Worm (Caenorhabditis elegans) whole organism, L1 larva: ENCODE results near the gene R07B1.8.

Experiments
- ama-1 ChIP-seq: fragments of 150-350 bp; optimal IDR thresholded peaks from 2 replicates; lab custom pipeline; 2014
- ces-1 ChIP-seq: fragments of 150-350 bp; optimal IDR thresholded peaks from 2 replicates; lab custom pipeline; 2014; ENCODE audit warnings: missing biosample characterization, missing genetic modification reagents, missing genetic modification characterization
- sup-37 ChIP-seq: fragments of 200-800 bp; sonication (Bioruptor generic); optimal IDR thresholded peaks from 2 replicates; lab custom pipeline; 2018; ENCODE audit warnings: mild to moderate bottlenecking, missing genetic modification characterization, missing compliant biosample characterization

Gene R07B1.8

DNA sequence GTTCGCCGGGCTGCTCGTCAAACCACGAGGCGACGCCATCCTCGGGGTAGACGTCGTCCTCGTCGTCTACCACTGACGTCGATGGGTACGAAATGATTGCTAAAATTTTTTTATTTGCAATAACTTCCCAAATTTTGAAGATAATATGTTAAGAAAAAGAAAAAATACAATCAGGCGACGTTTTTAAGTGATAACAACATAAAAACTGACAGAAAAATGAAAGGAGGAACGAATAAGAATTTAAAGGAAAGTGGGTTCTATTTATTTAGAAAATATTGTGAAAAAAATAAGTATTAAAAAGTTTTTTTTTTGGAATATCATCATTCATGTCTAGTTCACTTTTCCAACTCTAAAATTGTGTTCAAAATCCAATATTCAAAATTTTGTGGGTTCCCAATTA is 50.3 kb downstream of the R07B1.8 start, which contains the start of gene dpy-22:
dpy-22 (minus strand) TSS at position 101 of the 400 bp plus-strand sequence.
- TF ChIP-seq ama-1 (lab: Kevin White, UChicago): no peak
- no peak for TF ChIP-seq ces-1 (GFP tag; lab: Kevin White, UChicago)
- TF ChIP-seq sup-37: no peak
